Worm (Caenorhabditis elegans): ENCODE results near the gene ttr-10.

DNA sequence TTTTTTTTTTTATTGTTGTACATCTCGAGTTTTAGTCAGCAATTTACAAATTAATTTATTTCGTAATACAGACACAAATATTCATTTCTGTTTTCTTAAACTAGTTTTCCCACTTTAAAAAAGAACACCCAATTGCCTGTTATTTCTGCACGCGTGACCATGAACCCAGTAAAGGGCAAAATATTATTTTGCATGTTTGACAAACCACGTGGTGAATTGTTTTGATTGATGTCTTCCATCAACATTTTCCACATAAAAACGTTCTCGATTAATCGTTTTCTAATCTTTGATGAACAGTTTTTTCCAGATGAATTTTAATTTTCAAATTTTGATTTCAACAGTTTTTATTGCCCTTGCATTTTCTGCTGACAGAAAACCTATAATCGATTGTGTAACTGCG lies 28.0 kb downstream of the ttr-10 start, which contains the start of gene C54F6.18:
- TF ChIP-seq ama-1 (optimal IDR thresholded peaks at IDR 0.05) (no peak), alr-1 (tag; optimal IDR thresholded peaks at IDR 0.05; ENCODE audit: borderline replicate concordance) (no peak), unc-62 (GFP tag; optimal IDR thresholded peaks at IDR 0.05) (no peak), ceh-88 (GFP tag; IDR thresholded peaks at IDR 0.05) (no peak), dpl-1 (GFP tag; optimal IDR thresholded peaks at IDR 0.05) (no peak), unc-130 (tag; optimal IDR thresholded peaks at IDR 0.05) (no peak), fkh-10 (GFP tag; optimal IDR thresholded peaks at IDR 0.05) (no peak), snpc-4 (tag; optimal IDR thresholded peaks at IDR 0.05) (no peak), mdl-1 (tag; optimal IDR thresholded peaks at IDR 0.05) (no peak), ztf-4 (tag; optimal IDR thresholded peaks at IDR 0.05) (no peak), sox-4 (tag; optimal IDR thresholded peaks at IDR 0.05) (no peak), lsy-2 (tag; optimal IDR thresholded peaks at IDR 0.05) (no peak), nhr-76 (tag; optimal IDR thresholded peaks at IDR 0.05) (no peak), nhr-77 (tag; optimal IDR thresholded peaks at IDR 0.05) (no peak)
